Fruit fly (Drosophila melanogaster): ENCODE data around the gene CG14777.

Gene CG14777

dm6 chrX:1508241-1508823 lies 42.4 kb downstream of the CG14777 start:
- TF ChIP-seq Ets98B (GFP tag; IDR thresholded peaks at IDR 0.05) (no peak), rn (GFP tag; IDR thresholded peaks at IDR 0.05) (no peak), Pif1B (GFP tag; optimal IDR thresholded peaks at IDR 0.05) (no peak), CG12605 (GFP tag; IDR thresholded peaks at IDR 0.05) (peak; percentile 67; the same call in 1 of the 2 replicates), CG4496 (GFP tag; IDR thresholded peaks at IDR 0.05) (no peak)

dm6 chrX:1512753-1513226 lies 46.9 kb downstream of the CG14777 start, which contains the start of gene CG14795:
TSS of gene CG14795 (minus strand) at chrX:1512803.
- TF ChIP-seq Ets98B (GFP tag; IDR thresholded peaks at IDR 0.05) = 0 out of 2 replicates have a peak, but pooled peaks have one; percentile 9
- no peak for TF ChIP-seq rn (GFP tag; IDR thresholded peaks at IDR 0.05)

dm6 chrX:1513865-1514264 lies 47.9 kb downstream of the CG14777 start:
- TF ChIP-seq CG10348 (GFP tag; IDR thresholded peaks at IDR 0.05) (no peak), CG13204 (GFP tag; optimal IDR thresholded peaks at IDR 0.05) (no peak), Ets98B (GFP tag; IDR thresholded peaks at IDR 0.05) (no peak), CG14655 (GFP tag; optimal IDR thresholded peaks at IDR 0.05) (no peak), Pif1B (GFP tag; optimal IDR thresholded peaks at IDR 0.05) (no peak), CG8301 (tag; optimal IDR thresholded peaks at IDR 0.05) (no peak), CG4496 (GFP tag; IDR thresholded peaks at IDR 0.05) (no peak), EcR (GFP tag; optimal IDR thresholded peaks at IDR 0.05) (no peak), gl (tag; optimal IDR thresholded peaks at IDR 0.05) (no peak), CG8159 (tag; optimal IDR thresholded peaks at IDR 0.05) (no peak)

dm6 chrX:1517618-1518017 lies 51.7 kb downstream of the CG14777 start:
- 0 out of 3 replicates have a peak, but pooled peaks have one; percentile 20 for TF ChIP-seq fd96Ca (GFP tag; IDR thresholded peaks at IDR 0.05)
- TF ChIP-seq CG13204 (GFP tag; optimal IDR thresholded peaks at IDR 0.05) = no peak
- TF ChIP-seq Pif1A (GFP tag; optimal IDR thresholded peaks at IDR 0.05) = no peak
- 0 out of 2 replicates have a peak, but pooled peaks have one; percentile 20 for TF ChIP-seq CG32121 (GFP tag; IDR thresholded peaks at IDR 0.05)
- no peak for TF ChIP-seq CG8301 (tag; optimal IDR thresholded peaks at IDR 0.05)
- TF ChIP-seq Pif1B (GFP tag; optimal IDR thresholded peaks at IDR 0.05) = no peak
- no peak for TF ChIP-seq CG10348 (GFP tag; IDR thresholded peaks at IDR 0.05)
- TF ChIP-seq CG12605 (GFP tag; IDR thresholded peaks at IDR 0.05) = no peak
- TF ChIP-seq Ets98B (GFP tag; IDR thresholded peaks at IDR 0.05) = peak; percentile 36

All from whole organism, pupa.